Fruit fly (Drosophila melanogaster) whole organism, embryonic: ENCODE data around the gene Orct2.

Experiments
- ATbp ChIP-seq: fragments of 200-800 bp; sonication (Bioruptor generic); optimal IDR thresholded peaks from 2 replicates; lab custom pipeline; 2017; ENCODE audit warnings: missing biosample characterization, mild to moderate bottlenecking, missing genetic modification characterization, missing genetic modification reagents
- Abd-B ChIP-seq: fragments of 200-800 bp; sonication (Bioruptor generic); optimal IDR thresholded peaks from 2 replicates; lab custom pipeline; 2018; ENCODE audit warnings: missing biosample characterization, mild to moderate bottlenecking, missing genetic modification characterization, moderate library complexity
- B-H1 ChIP-seq: fragments of 200-800 bp; sonication (Bioruptor generic); IDR thresholded peaks from 3 replicates; pipeline ENCODE4 v1.3.6; 2022; ENCODE audit warnings: missing biosample characterization, missing genetic modification characterization
- Bgb ChIP-seq: fragments of 200-800 bp; sonication (Bioruptor generic); IDR thresholded peaks from 2 replicates; pipeline ENCODE4 v1.3.6; 2022; ENCODE audit warnings: missing biosample characterization, missing genetic modification characterization; ENCODE audit not compliant: partially characterized antibody
- CG10209 ChIP-seq: fragments of 200-800 bp; sonication (Bioruptor generic); optimal IDR thresholded peaks from 3 replicates; lab custom pipeline; 2017; ENCODE audit warnings: missing biosample characterization, mild to moderate bottlenecking, missing genetic modification characterization, missing genetic modification reagents
- CG11398 ChIP-seq: fragments of 200-800 bp; sonication (Bioruptor generic); optimal IDR thresholded peaks from 2 replicates; lab custom pipeline; 2016; ENCODE audit warnings: missing biosample characterization, missing genetic modification characterization
- CG12219 ChIP-seq: fragments of 200-800 bp; sonication (Bioruptor generic); optimal IDR thresholded peaks from 3 replicates; lab custom pipeline; 2018; ENCODE audit warnings: missing biosample characterization, mild to moderate bottlenecking, missing genetic modification characterization
- CG13296 ChIP-seq: fragments of 200-800 bp; sonication (Bioruptor generic); optimal IDR thresholded peaks from 3 replicates; lab custom pipeline; 2018; ENCODE audit warnings: missing biosample characterization, mild to moderate bottlenecking, missing genetic modification characterization
- CG15269 ChIP-seq: fragments of 200-800 bp; sonication (Bioruptor generic); optimal IDR thresholded peaks from 2 replicates; lab custom pipeline; 2018; ENCODE audit warnings: missing biosample characterization, mild to moderate bottlenecking, missing genetic modification characterization, moderate library complexity
- CG18262 ChIP-seq: fragments of 200-800 bp; optimal IDR thresholded peaks from 3 replicates; lab custom pipeline; 2019; ENCODE audit warnings: missing biosample characterization, mild to moderate bottlenecking, missing genetic modification characterization, moderate library complexity
- CG30431 ChIP-seq: fragments of 200-800 bp; sonication (Bioruptor generic); optimal IDR thresholded peaks from 2 replicates; lab custom pipeline; 2017; ENCODE audit warnings: missing biosample characterization, missing genetic modification characterization
- CG32767 ChIP-seq: fragments of 200-800 bp; sonication (Bioruptor generic); IDR thresholded peaks from 2 replicates; pipeline ENCODE4 v1.3.6; 2022; ENCODE audit warnings: missing biosample characterization, missing genetic modification characterization
- CG33213 ChIP-seq: fragments of 200-800 bp; sonication (Bioruptor generic); optimal IDR thresholded peaks from 3 replicates; lab custom pipeline; 2016; ENCODE audit warnings: missing biosample characterization, missing genetic modification characterization
- CG42726 ChIP-seq: fragments of 200-800 bp; sonication (Bioruptor generic); IDR thresholded peaks from 2 replicates; pipeline ENCODE4 v1.3.6; 2022; ENCODE audit warnings: missing biosample characterization, missing genetic modification characterization; ENCODE audit not compliant: partially characterized antibody
- CG4820 ChIP-seq: fragments of 200-800 bp; sonication (Bioruptor generic); optimal IDR thresholded peaks from 3 replicates; lab custom pipeline; 2016; ENCODE audit warnings: missing biosample characterization, missing genetic modification characterization
- CG5245 ChIP-seq: fragments of 200-800 bp; sonication (Bioruptor generic); optimal IDR thresholded peaks from 3 replicates; lab custom pipeline; 2016; ENCODE audit warnings: missing biosample characterization, missing genetic modification characterization
- CG6683 ChIP-seq: fragments of 200-800 bp; sonication (Bioruptor generic); optimal IDR thresholded peaks from 2 replicates; lab custom pipeline; 2017; ENCODE audit warnings: missing biosample characterization, mild to moderate bottlenecking, missing genetic modification characterization, missing genetic modification reagents
- CG6813 ChIP-seq: fragments of 200-800 bp; sonication (Bioruptor generic); optimal IDR thresholded peaks from 2 replicates; lab custom pipeline; 2017; ENCODE audit warnings: missing biosample characterization, missing genetic modification characterization, mild to moderate bottlenecking, moderate library complexity, missing genetic modification reagents
- CG9817 ChIP-seq: fragments of 200-800 bp; sonication (Bioruptor generic); optimal IDR thresholded peaks from 2 replicates; lab custom pipeline; 2018; ENCODE audit warnings: missing biosample characterization, mild to moderate bottlenecking, missing genetic modification characterization, moderate library complexity
- CG9932 ChIP-seq: fragments of 200-800 bp; sonication (Bioruptor generic); IDR thresholded peaks from 2 replicates; pipeline ENCODE4 v1.3.6; 2022; ENCODE audit warnings: missing biosample characterization, missing genetic modification characterization
- Chrac-16 ChIP-seq: fragments of 200-800 bp; sonication (Bioruptor generic); optimal IDR thresholded peaks from 3 replicates; lab custom pipeline; 2016; ENCODE audit warnings: missing biosample characterization, missing genetic modification characterization
- Dad ChIP-seq: fragments of 200-800 bp; sonication (Bioruptor generic); optimal IDR thresholded peaks from 3 replicates; lab custom pipeline; 2016; ENCODE audit warnings: missing biosample characterization, missing genetic modification characterization
- HHEX ChIP-seq: fragments of 200-800 bp; sonication (Bioruptor generic); optimal IDR thresholded peaks from 3 replicates; lab custom pipeline; 2017; ENCODE audit warnings: missing biosample characterization, mild to moderate bottlenecking, missing genetic modification characterization, missing genetic modification reagents
- HLH4C ChIP-seq: fragments of 200-800 bp; sonication (Bioruptor generic); IDR thresholded peaks from 3 replicates; pipeline ENCODE4 v1.3.6; 2022; ENCODE audit warnings: missing biosample characterization, missing genetic modification characterization; ENCODE audit not compliant: partially characterized antibody
- Hmx ChIP-seq: fragments of 200-800 bp; sonication (Bioruptor generic); optimal IDR thresholded peaks from 2 replicates; lab custom pipeline; 2016; ENCODE audit warnings: missing biosample characterization, missing genetic modification characterization
- Kr ChIP-seq: fragments of 200-800 bp; sonication (Bioruptor generic); optimal IDR thresholded peaks from 2 replicates; lab custom pipeline; 2017; ENCODE audit warnings: missing biosample characterization, mild to moderate bottlenecking, missing genetic modification characterization
- MTF-1 ChIP-seq: fragments of 200-800 bp; sonication (Bioruptor generic); optimal IDR thresholded peaks from 2 replicates; lab custom pipeline; 2018; ENCODE audit warnings: missing biosample characterization, mild to moderate bottlenecking, missing genetic modification characterization, borderline replicate concordance
- NC2β ChIP-seq: fragments of 200-800 bp; sonication (Bioruptor generic); optimal IDR thresholded peaks from 2 replicates; lab custom pipeline; 2016; ENCODE audit warnings: missing biosample characterization, missing genetic modification characterization
- NK7.1 ChIP-seq: fragments of 200-800 bp; sonication (Bioruptor generic); optimal IDR thresholded peaks from 3 replicates; lab custom pipeline; 2016; ENCODE audit warnings: missing biosample characterization, missing genetic modification characterization
- Opbp ChIP-seq: fragments of 200-800 bp; sonication (Bioruptor generic); IDR thresholded peaks from 3 replicates; pipeline ENCODE4 v1.3.6; 2022; ENCODE audit warnings: missing biosample characterization, missing genetic modification characterization; ENCODE audit not compliant: partially characterized antibody
- Sry-δ ChIP-seq: fragments of 200-800 bp; sonication (Bioruptor generic); optimal IDR thresholded peaks from 2 replicates; lab custom pipeline; 2016; ENCODE audit warnings: missing biosample characterization, missing genetic modification characterization
- TFAM ChIP-seq: fragments of 200-800 bp; sonication (Bioruptor generic); optimal IDR thresholded peaks from 2 replicates; lab custom pipeline; 2017; ENCODE audit warnings: missing biosample characterization, missing genetic modification characterization, inconsistent platforms
- aop ChIP-seq: fragments of 200-800 bp; sonication (Bioruptor generic); IDR thresholded peaks from 2 replicates; pipeline ENCODE4 v1.3.6; 2022; ENCODE audit warnings: missing biosample characterization, missing genetic modification characterization
- ap ChIP-seq: fragments of 200-800 bp; sonication (Bioruptor generic); IDR thresholded peaks from 2 replicates; pipeline ENCODE4 v1.3.6; 2022; ENCODE audit warnings: missing biosample characterization, missing genetic modification characterization
- bigmax ChIP-seq: fragments of 200-800 bp; sonication (Bioruptor generic); optimal IDR thresholded peaks from 2 replicates; lab custom pipeline; 2018; ENCODE audit warnings: missing biosample characterization, mild to moderate bottlenecking, missing genetic modification characterization
- br ChIP-seq: fragments of >200 bp; optimal IDR thresholded peaks from 2 replicates; lab custom pipeline; 2017
- crp ChIP-seq, 2 experiments: fragments of 200-800 bp; sonication (Bioruptor generic); optimal IDR thresholded peaks; 2 replicates in 1 of 2; 3 replicates in 1 of 2; lab custom pipeline; 2017; ENCODE audit warnings: missing biosample characterization in 2 of 2, missing genetic modification characterization in 2 of 2, mild to moderate bottlenecking in 1 of 2, moderate library complexity in 1 of 2
- esg ChIP-seq: fragments of 200-800 bp; sonication (Bioruptor generic); conservative IDR thresholded peaks from 2 replicates; pipeline ENCODE4 v1.3.6; 2022; ENCODE audit warnings: missing biosample characterization, missing genetic modification characterization
- hth ChIP-seq: fragments of >200 bp; optimal IDR thresholded peaks from 2 replicates; lab custom pipeline; 2017; ENCODE audit warnings: inconsistent platforms
- jing ChIP-seq: fragments of 200-800 bp; sonication (Bioruptor generic); optimal IDR thresholded peaks from 2 replicates; lab custom pipeline; 2018; ENCODE audit warnings: missing biosample characterization, mild to moderate bottlenecking, missing genetic modification characterization
- lov ChIP-seq, 2 experiments: fragments of 200-800 bp in 1 of 2; fragments of >200 bp in 1 of 2; sonication (Bioruptor generic) in 1 of 2; IDR thresholded peaks in 1 of 2; optimal IDR thresholded peaks in 1 of 2; 2 replicates in 1 of 2; 3 replicates in 1 of 2; pipeline versions ENCODE4 v1.3.6 to Lab custom; 2017 to 2022; ENCODE audit warnings: missing biosample characterization in 1 of 2, missing genetic modification characterization in 1 of 2
- otp ChIP-seq: fragments of 200-800 bp; sonication (Bioruptor generic); IDR thresholded peaks from 3 replicates; pipeline ENCODE4, ENCODE4 v1.3.6; 2022; ENCODE audit warnings: missing biosample characterization, missing genetic modification characterization
- psq ChIP-seq: fragments of 200-800 bp; sonication (Bioruptor generic); optimal IDR thresholded peaks from 2 replicates; lab custom pipeline; 2017; ENCODE audit warnings: missing biosample characterization, missing genetic modification characterization
- ro ChIP-seq: fragments of 200-800 bp; sonication (Bioruptor generic); IDR thresholded peaks from 2 replicates; pipeline ENCODE4 v1.3.6; 2022; ENCODE audit warnings: missing biosample characterization, missing genetic modification characterization
- slou ChIP-seq: fragments of 200-800 bp; sonication (Bioruptor generic); optimal IDR thresholded peaks from 3 replicates; lab custom pipeline; 2016; ENCODE audit warnings: missing biosample characterization, missing genetic modification characterization
- sr ChIP-seq: fragments of 200-800 bp; sonication (Bioruptor generic); IDR thresholded peaks from 3 replicates; pipeline ENCODE4 v1.3.6; 2022; ENCODE audit warnings: missing biosample characterization, missing genetic modification characterization
- vfl ChIP-seq: fragments of 200-800 bp; sonication (Bioruptor generic); optimal IDR thresholded peaks from 2 replicates; lab custom pipeline; 2016; ENCODE audit warnings: missing biosample characterization, missing genetic modification characterization
- wdn ChIP-seq: fragments of 200-800 bp; sonication (Bioruptor generic); IDR thresholded peaks from 2 replicates; pipeline ENCODE4 v1.3.6; 2022; ENCODE audit warnings: missing biosample characterization, missing genetic modification characterization

Orct2 gene

dm6 chr3R:24294784-24295555, 22.1 kb downstream of the Orct2 start, which contains the start of gene crb (continued):
- no peak for TF ChIP-seq esg
- TF ChIP-seq Sry-δ (GFP tag; lab: Kevin White, UChicago) = peak; percentile 18
- TF ChIP-seq CG13296 (GFP tag; lab: Kevin White, UChicago) = peak; percentile 40
- TF ChIP-seq CG10209 (GFP tag; lab: Kevin White, UChicago) = peak; percentile 53
- peak in 1 of 2 experiments; percentile 16 for TF ChIP-seq crp (GFP tag; optimal IDR thresholded peaks at IDR 0.05; lab: Kevin White, UChicago)
- TF ChIP-seq hth (lab: Kevin White, UChicago) = no peak
- no peak for TF ChIP-seq Hmx (GFP tag; lab: Kevin White, UChicago)
- TF ChIP-seq CG32767 (GFP tag; lab: Robert Waterston, UW) = no peak
- TF ChIP-seq vfl (GFP tag; lab: Kevin White, UChicago) = peak; percentile 26
- TF ChIP-seq bigmax = peak; percentile 5
- TF ChIP-seq br (lab: Kevin White, UChicago) = no peak
- TF ChIP-seq CG5245 (GFP tag; lab: Kevin White, UChicago) = no peak
- no peak for TF ChIP-seq slou (GFP tag; lab: Kevin White, UChicago)
- TF ChIP-seq NK7.1 = no peak
- peak; percentile 44 for TF ChIP-seq Dad (GFP tag; lab: Kevin White, UChicago)
- TF ChIP-seq psq (GFP tag; lab: Kevin White, UChicago) = no peak
- TF ChIP-seq CG6683 (GFP tag; lab: Kevin White, UChicago) = no peak
- peak; percentile 41 for TF ChIP-seq Chrac-16
- TF ChIP-seq CG6813 (GFP tag; lab: Kevin White, UChicago) = peak; percentile 20
- TF ChIP-seq lov (optimal IDR thresholded peaks at IDR 0.05; lab: Kevin White, UChicago) = no peak
- TF ChIP-seq lov (GFP tag; IDR thresholded peaks at IDR 0.05; lab: Robert Waterston, UW) = 0 out of 3 replicates have a peak, but pooled peaks have one; percentile 33
- TF ChIP-seq CG42726 (GFP tag; lab: Robert Waterston, UW) = peak; percentile 59; the same call in 1 of the 2 replicates
- peak; percentile 74 for TF ChIP-seq Bgb (GFP tag; lab: Robert Waterston, UW)
- TF ChIP-seq Opbp (GFP tag; lab: Robert Waterston, UW) = peak; percentile 74; the same call in 2 of the 3 replicates
- peak; percentile 17 for TF ChIP-seq Abd-B (GFP tag; lab: Kevin White, UChicago)
- TF ChIP-seq B-H1 = peak; percentile 18; the same call in 1 of the 3 replicates
- no peak for TF ChIP-seq jing
- no peak for TF ChIP-seq Kr (GFP tag; lab: Kevin White, UChicago)
- no peak for TF ChIP-seq CG9817 (tag; lab: Kevin White, UChicago)
- TF ChIP-seq ro (GFP tag; lab: Robert Waterston, UW) = no peak
- TF ChIP-seq CG33213 (GFP tag; lab: Kevin White, UChicago) = peak; percentile 65
- no peak for TF ChIP-seq HHEX (GFP tag; lab: Kevin White, UChicago)
- no peak for TF ChIP-seq CG30431 (GFP tag; lab: Kevin White, UChicago)
- TF ChIP-seq HLH4C (GFP tag; lab: Robert Waterston, UW) = 0 out of 3 replicates have a peak, but pooled peaks have one; percentile 7
- no peak for TF ChIP-seq wdn (GFP tag; lab: Robert Waterston, UW)
- 0 out of 3 replicates have a peak, but pooled peaks have one; percentile 41 for TF ChIP-seq sr (GFP tag; lab: Robert Waterston, UW)
- TF ChIP-seq otp (GFP tag; lab: Robert Waterston, UW) = peak; percentile 33; the same call in 1 of the 3 replicates
- no peak for TF ChIP-seq CG11398 (GFP tag; lab: Kevin White, UChicago)
- peak; percentile 20 for TF ChIP-seq MTF-1 (GFP tag; lab: Kevin White, UChicago)
- peak; percentile 35 for TF ChIP-seq CG4820 (GFP tag; lab: Kevin White, UChicago)
- TF ChIP-seq ap (GFP tag; lab: Robert Waterston, UW) = no peak
- peak; percentile 72 for TF ChIP-seq NC2β (GFP tag; lab: Kevin White, UChicago)
- TF ChIP-seq ATbp (GFP tag; lab: Kevin White, UChicago) = no peak
- peak; percentile 60 for TF ChIP-seq CG15269 (tag; lab: Kevin White, UChicago)
- no peak for TF ChIP-seq CG12219 (GFP tag; lab: Kevin White, UChicago)
- TF ChIP-seq CG9932 (GFP tag; lab: Robert Waterston, UW) = peak; percentile 63; the same call in 1 of the 2 replicates
- no peak for TF ChIP-seq aop (GFP tag; lab: Robert Waterston, UW)
- no peak for TF ChIP-seq TFAM
- TF ChIP-seq CG18262 (tag; lab: Kevin White, UChicago) = peak; percentile 38
